Worm (Caenorhabditis elegans): ENCODE results near the gene gcy-31.

Gene gcy-31

ce11 chrX:2456141-2456540, 28.8 kb upstream of the gcy-31 start:
- TF ChIP-seq ceh-13 (GFP tag; optimal IDR thresholded peaks at IDR 0.05) (no peak), scrt-1 (GFP tag; IDR thresholded peaks at IDR 0.05) (no peak), sea-1 (GFP tag; conservative IDR thresholded peaks at IDR 0.05) (no peak), flt-1 (GFP tag; IDR thresholded peaks at IDR 0.05) (no peak), ama-1 (optimal IDR thresholded peaks at IDR 0.05) (no peak), pes-1 (GFP tag; IDR thresholded peaks at IDR 0.05) (no peak), tra-4 (tag; optimal IDR thresholded peaks at IDR 0.05) (no peak), hnd-1 (tag; optimal IDR thresholded peaks at IDR 0.05) (no peak), hmg-4 (GFP tag; optimal IDR thresholded peaks at IDR 0.05) (no peak), F13C5.2 (tag; optimal IDR thresholded peaks at IDR 0.05) (no peak), ceh-36 (tag; optimal IDR thresholded peaks at IDR 0.05) (no peak), aly-1 (tag; optimal IDR thresholded peaks at IDR 0.05) (no peak), hmbx-1 (tag; optimal IDR thresholded peaks at IDR 0.05) (no peak), B0310.2 (tag; optimal IDR thresholded peaks at IDR 0.05) (no peak), ets-7 (tag; optimal IDR thresholded peaks at IDR 0.05) (no peak), tbx-37 (GFP tag; conservative IDR thresholded peaks at IDR 0.05) (no peak), tbx-11 (GFP tag; IDR thresholded peaks at IDR 0.05) (no peak)

ce11 chrX:2454914-2455313, 27.6 kb upstream of the gcy-31 start:
- no peak for TF ChIP-seq tbx-37 (GFP tag; conservative IDR thresholded peaks at IDR 0.05)
- TF ChIP-seq pes-1 (GFP tag; IDR thresholded peaks at IDR 0.05): no peak
- no peak for TF ChIP-seq ama-1 (optimal IDR thresholded peaks at IDR 0.05)
- no peak for TF ChIP-seq ets-7 (tag; optimal IDR thresholded peaks at IDR 0.05)
- no peak for TF ChIP-seq sea-1 (GFP tag; conservative IDR thresholded peaks at IDR 0.05)
- TF ChIP-seq hmbx-1 (tag; optimal IDR thresholded peaks at IDR 0.05): no peak

DNA sequence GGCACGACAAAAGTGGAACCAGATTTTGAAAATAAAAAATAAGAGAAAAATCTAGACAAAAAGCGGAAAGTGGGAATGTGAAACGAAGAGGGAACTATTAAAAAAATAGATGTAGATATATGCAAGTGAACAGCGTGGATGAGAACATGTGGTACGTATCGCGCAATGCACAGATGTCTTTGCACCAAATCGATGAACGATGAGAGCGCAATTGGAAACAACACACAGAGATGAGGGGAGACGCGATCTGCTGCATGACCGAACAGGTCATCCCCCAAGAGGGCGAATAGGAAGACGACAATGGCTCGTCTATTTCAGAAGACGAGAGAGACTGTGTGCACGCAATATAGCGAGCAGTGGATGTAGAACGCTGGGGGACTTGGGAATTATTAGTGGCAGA, 25.4 kb upstream of the gcy-31 start:
- 0 out of 2 replicates have a peak, but pooled peaks have one; percentile 43 for TF ChIP-seq pes-1 (GFP tag; IDR thresholded peaks at IDR 0.05)
- TF ChIP-seq sea-1 (GFP tag; conservative IDR thresholded peaks at IDR 0.05): no peak
- peak; percentile 63 for TF ChIP-seq hmg-4 (GFP tag; optimal IDR thresholded peaks at IDR 0.05)

- TF ChIP-seq F13C5.2 (tag; optimal IDR thresholded peaks at IDR 0.05): no peak
- no peak for TF ChIP-seq hmg-4 (GFP tag; optimal IDR thresholded peaks at IDR 0.05)
- no peak for TF ChIP-seq aly-1 (tag; optimal IDR thresholded peaks at IDR 0.05)
- no peak for TF ChIP-seq scrt-1 (GFP tag; IDR thresholded peaks at IDR 0.05)
- no peak for TF ChIP-seq ets-7 (tag; optimal IDR thresholded peaks at IDR 0.05)
Measured at ce11 chrX:2452297-2452696, 25.0 kb upstream of the gcy-31 start.

- no peak for TF ChIP-seq ceh-13 (GFP tag; optimal IDR thresholded peaks at IDR 0.05)
- TF ChIP-seq ama-1 (optimal IDR thresholded peaks at IDR 0.05): no peak
- TF ChIP-seq tbx-11 (GFP tag; IDR thresholded peaks at IDR 0.05): no peak
- no peak for TF ChIP-seq tbx-37 (GFP tag; conservative IDR thresholded peaks at IDR 0.05)
- TF ChIP-seq aly-1 (tag; optimal IDR thresholded peaks at IDR 0.05): no peak
- TF ChIP-seq hmbx-1 (tag; optimal IDR thresholded peaks at IDR 0.05): no peak
- no peak for TF ChIP-seq tra-4 (tag; optimal IDR thresholded peaks at IDR 0.05)
- TF ChIP-seq ceh-36 (tag; optimal IDR thresholded peaks at IDR 0.05): no peak
- no peak for TF ChIP-seq hnd-1 (tag; optimal IDR thresholded peaks at IDR 0.05)
- no peak for TF ChIP-seq flt-1 (GFP tag; IDR thresholded peaks at IDR 0.05)
- TF ChIP-seq scrt-1 (GFP tag; IDR thresholded peaks at IDR 0.05): no peak
- TF ChIP-seq ets-7 (tag; optimal IDR thresholded peaks at IDR 0.05): no peak
- TF ChIP-seq F13C5.2 (tag; optimal IDR thresholded peaks at IDR 0.05): no peak
Measured at ce11 chrX:2450994-2451393, 23.7 kb upstream of the gcy-31 start.

ce11 chrX:2447214-2447613, 19.9 kb upstream of the gcy-31 start:
- no peak for TF ChIP-seq sea-1 (GFP tag; conservative IDR thresholded peaks at IDR 0.05)
- TF ChIP-seq B0310.2 (tag; optimal IDR thresholded peaks at IDR 0.05): peak; percentile 10

- TF ChIP-seq sea-1 (GFP tag; conservative IDR thresholded peaks at IDR 0.05) (no peak), aly-1 (tag; optimal IDR thresholded peaks at IDR 0.05) (no peak), ceh-13 (GFP tag; optimal IDR thresholded peaks at IDR 0.05) (no peak), F13C5.2 (tag; optimal IDR thresholded peaks at IDR 0.05) (no peak)
Measured at ce11 chrX:2446185-2446584, 18.9 kb upstream of the gcy-31 start.

- no peak for TF ChIP-seq hmbx-1 (tag; optimal IDR thresholded peaks at IDR 0.05)
- TF ChIP-seq F13C5.2 (tag; optimal IDR thresholded peaks at IDR 0.05): no peak
- TF ChIP-seq ama-1 (optimal IDR thresholded peaks at IDR 0.05): no peak
- TF ChIP-seq hmg-4 (GFP tag; optimal IDR thresholded peaks at IDR 0.05): no peak
- TF ChIP-seq aly-1 (tag; optimal IDR thresholded peaks at IDR 0.05): no peak
- TF ChIP-seq ets-7 (tag; optimal IDR thresholded peaks at IDR 0.05): no peak
- no peak for TF ChIP-seq flt-1 (GFP tag; IDR thresholded peaks at IDR 0.05)
- no peak for TF ChIP-seq B0310.2 (tag; optimal IDR thresholded peaks at IDR 0.05)
Measured at ce11 chrX:2443304-2443703, 16.0 kb upstream of the gcy-31 start, which contains the start of gene T07D1.3. Gene T07D1.3 (minus strand): TSS chrX:2443404.

- TF ChIP-seq ceh-36 (tag; optimal IDR thresholded peaks at IDR 0.05): no peak
- no peak for TF ChIP-seq hnd-1 (tag; optimal IDR thresholded peaks at IDR 0.05)
- TF ChIP-seq tbx-37 (GFP tag; conservative IDR thresholded peaks at IDR 0.05): no peak
- TF ChIP-seq pes-1 (GFP tag; IDR thresholded peaks at IDR 0.05): no peak
- no peak for TF ChIP-seq sea-1 (GFP tag; conservative IDR thresholded peaks at IDR 0.05)
- no peak for TF ChIP-seq scrt-1 (GFP tag; IDR thresholded peaks at IDR 0.05)
- TF ChIP-seq F13C5.2 (tag; optimal IDR thresholded peaks at IDR 0.05): no peak
- TF ChIP-seq ceh-13 (GFP tag; optimal IDR thresholded peaks at IDR 0.05): no peak
- no peak for TF ChIP-seq flt-1 (GFP tag; IDR thresholded peaks at IDR 0.05)
- no peak for TF ChIP-seq B0310.2 (tag; optimal IDR thresholded peaks at IDR 0.05)
- no peak for TF ChIP-seq tra-4 (tag; optimal IDR thresholded peaks at IDR 0.05)
- TF ChIP-seq hmg-4 (GFP tag; optimal IDR thresholded peaks at IDR 0.05): no peak
- no peak for TF ChIP-seq hmbx-1 (tag; optimal IDR thresholded peaks at IDR 0.05)
- no peak for TF ChIP-seq ets-7 (tag; optimal IDR thresholded peaks at IDR 0.05)
- no peak for TF ChIP-seq aly-1 (tag; optimal IDR thresholded peaks at IDR 0.05)
Measured at ce11 chrX:2441163-2441562, 13.9 kb upstream of the gcy-31 start.

All from whole organism, early embryonic.